Worm (Caenorhabditis elegans) whole organism, young adult: ENCODE results near the gene str-44.

Experiments used
- F49E8.2 ChIP-seq: sonication (generic microtip); optimal IDR thresholded peaks from 3 replicates; lab custom pipeline; 2017; ENCODE audit warnings: missing genetic modification characterization, mild to moderate bottlenecking, missing compliant biosample characterization, antibody characterized with exemption, moderate library complexity; ENCODE audit not compliant: insufficient read depth
- Y53F4B.3 ChIP-seq: fragments of 200-800 bp; sonication (Bioruptor generic); IDR thresholded peaks from 2 replicates; pipeline ENCODE4 v1.3.6; 2022; ENCODE audit warnings: missing genetic modification reagents, missing genetic modification characterization, missing compliant biosample characterization
- Y56A3A.18 ChIP-seq: fragments of 200-800 bp; sonication (Bioruptor generic); IDR thresholded peaks from 2 replicates; pipeline ENCODE4 v1.3.6; 2022; ENCODE audit warnings: missing genetic modification reagents, missing genetic modification characterization, missing compliant biosample characterization
- ama-1 ChIP-seq, 3 experiments: fragments of 150-350 bp in 1 of 3; sonication (generic microtip) in 2 of 3; optimal IDR thresholded peaks; 2 replicates each; lab custom pipeline; 2014 to 2018; ENCODE audit warnings: missing biosample characterization in 2 of 3, missing genetic modification characterization in 2 of 3, missing genetic modification reagents in 2 of 3
- attf-5 ChIP-seq: fragments of 200-800 bp; sonication (Bioruptor generic); optimal IDR thresholded peaks from 2 replicates; lab custom pipeline; 2018; ENCODE audit warnings: mild to moderate bottlenecking, missing genetic modification characterization, missing compliant biosample characterization
- bed-2 ChIP-seq: fragments of 200-800 bp; sonication (Bioruptor generic); IDR thresholded peaks from 2 replicates; pipeline ENCODE4 v1.3.6; 2022; ENCODE audit warnings: missing genetic modification reagents, missing genetic modification characterization, missing compliant biosample characterization
- cebp-2 ChIP-seq: fragments of 200-800 bp; sonication (Bioruptor generic); IDR thresholded peaks from 2 replicates; pipeline ENCODE4 v1.3.6; 2022; ENCODE audit warnings: missing genetic modification characterization, missing compliant biosample characterization
- ekl-4 ChIP-seq: fragments of 200-800 bp; sonication (Bioruptor generic); IDR thresholded peaks from 2 replicates; pipeline ENCODE4 v1.3.6; 2022; ENCODE audit warnings: missing genetic modification reagents, missing genetic modification characterization, missing compliant biosample characterization
- fkh-3 ChIP-seq: sonication (generic microtip); optimal IDR thresholded peaks from 2 replicates; lab custom pipeline; 2016; ENCODE audit warnings: mild to moderate bottlenecking, missing genetic modification characterization, missing compliant biosample characterization
- hlh-12 ChIP-seq: sonication (generic microtip); optimal IDR thresholded peaks from 2 replicates; lab custom pipeline; 2016; ENCODE audit warnings: missing genetic modification characterization, missing compliant biosample characterization
- let-607 ChIP-seq, 2 experiments: fragments of 200-800 bp in 1 of 2; sonication (Bioruptor generic) in 1 of 2; sonication (generic microtip) in 1 of 2; optimal IDR thresholded peaks; 2 replicates each; lab custom pipeline; 2016 to 2018; ENCODE audit warnings: mild to moderate bottlenecking in 2 of 2, missing compliant biosample characterization in 2 of 2, missing genetic modification characterization in 2 of 2, moderate library complexity in 2 of 2, missing genotype in 1 of 2
- lin-54 ChIP-seq: fragments of 200-800 bp; sonication (Bioruptor generic); optimal IDR thresholded peaks from 2 replicates; lab custom pipeline; 2018; ENCODE audit warnings: mild to moderate bottlenecking, missing genetic modification characterization, missing compliant biosample characterization
- lir-1 ChIP-seq: fragments of 200-800 bp; sonication (Bioruptor generic); conservative IDR thresholded peaks from 2 replicates; pipeline ENCODE4 v1.3.6; 2022; ENCODE audit warnings: missing genetic modification reagents, missing genetic modification characterization, missing compliant biosample characterization
- lsl-1 ChIP-seq: fragments of 200-800 bp; sonication (Bioruptor generic); optimal IDR thresholded peaks from 2 replicates; lab custom pipeline; 2018; ENCODE audit warnings: mild to moderate bottlenecking, missing genetic modification characterization, moderate library complexity, missing compliant biosample characterization
- lsy-27 ChIP-seq: sonication (generic microtip); optimal IDR thresholded peaks from 2 replicates; lab custom pipeline; 2017; ENCODE audit warnings: missing genetic modification characterization, mild to moderate bottlenecking, missing compliant biosample characterization, antibody characterized with exemption, missing genotype, borderline replicate concordance; ENCODE audit not compliant: insufficient read depth
- madf-6 ChIP-seq: fragments of 200-800 bp; sonication (Bioruptor generic); IDR thresholded peaks from 2 replicates; pipeline ENCODE4 v1.3.6; 2022; ENCODE audit warnings: missing genetic modification reagents, missing genetic modification characterization, missing compliant biosample characterization
- mcd-1 ChIP-seq: fragments of 200-800 bp; sonication (Bioruptor generic); IDR thresholded peaks from 2 replicates; pipeline ENCODE4 v1.3.6; 2022; ENCODE audit warnings: missing genetic modification reagents, missing genetic modification characterization, missing compliant biosample characterization
- nfyb-1 ChIP-seq: fragments of 200-800 bp; sonication (Bioruptor generic); IDR thresholded peaks from 2 replicates; pipeline ENCODE4 v1.3.6; 2022; ENCODE audit warnings: missing genetic modification reagents, missing genetic modification characterization, missing compliant biosample characterization
- nhr-27 ChIP-seq: fragments of 200-800 bp; sonication (Bioruptor generic); optimal IDR thresholded peaks from 2 replicates; lab custom pipeline; 2018; ENCODE audit warnings: mild to moderate bottlenecking, missing genetic modification characterization, moderate library complexity, missing compliant biosample characterization
- nhr-80 ChIP-seq: sonication (generic microtip); optimal IDR thresholded peaks from 2 replicates; lab custom pipeline; 2016; ENCODE audit warnings: missing genetic modification characterization, missing compliant biosample characterization
- nhr-90 ChIP-seq: sonication (generic microtip); optimal IDR thresholded peaks from 2 replicates; lab custom pipeline; 2016; ENCODE audit warnings: missing genotype, mild to moderate bottlenecking, missing genetic modification characterization, missing compliant biosample characterization
- snpc-1.1 ChIP-seq: sonication (generic microtip); optimal IDR thresholded peaks from 2 replicates; lab custom pipeline; 2017; ENCODE audit warnings: missing genetic modification characterization, mild to moderate bottlenecking, missing compliant biosample characterization, antibody characterized with exemption, moderate library complexity, missing genotype, missing genetic modification reagents; ENCODE audit not compliant: insufficient read depth
- snpc-4 ChIP-seq, 5 experiments: fragments of 150-350 bp in 1 of 5; sonication (generic microtip) in 4 of 5; optimal IDR thresholded peaks; 2 replicates each; lab custom pipeline; 2014 to 2018; ENCODE audit warnings: missing genetic modification characterization in 5 of 5, missing biosample characterization in 3 of 5, antibody characterized with exemption in 2 of 5, mild to moderate bottlenecking in 2 of 5, missing compliant biosample characterization in 2 of 5, missing genotype in 2 of 5, moderate library complexity in 2 of 5, missing genetic modification reagents in 1 of 5
- unc-130 ChIP-seq: sonication (generic microtip); optimal IDR thresholded peaks from 2 replicates; lab custom pipeline; 2016; ENCODE audit warnings: missing genetic modification reagents, missing genetic modification characterization, missing compliant biosample characterization
- unc-62 ChIP-seq: fragments of 150-350 bp; optimal IDR thresholded peaks from 2 replicates; lab custom pipeline; 2014; ENCODE audit warnings: missing biosample characterization, missing genetic modification reagents, missing genetic modification characterization
- zim-3 ChIP-seq: sonication (generic microtip); optimal IDR thresholded peaks from 2 replicates; lab custom pipeline; 2017; ENCODE audit warnings: mild to moderate bottlenecking, missing genetic modification characterization, moderate library complexity, missing compliant biosample characterization

Gene str-44

ce11 chrIV:7176887-7177286, at the start of gene str-44:
str-44 (plus strand) TSS chrIV:7177187.
- no peak for TF ChIP-seq lsl-1 (GFP tag; lab: Kevin White, UChicago)
- TF ChIP-seq hlh-12 (tag; lab: Kevin White, UChicago), result no peak
- no peak for TF ChIP-seq Y53F4B.3 (GFP tag; lab: Robert Waterston, UW)
- TF ChIP-seq madf-6, result no peak
- TF ChIP-seq, all 124 proteins: peak for 0

DNA sequence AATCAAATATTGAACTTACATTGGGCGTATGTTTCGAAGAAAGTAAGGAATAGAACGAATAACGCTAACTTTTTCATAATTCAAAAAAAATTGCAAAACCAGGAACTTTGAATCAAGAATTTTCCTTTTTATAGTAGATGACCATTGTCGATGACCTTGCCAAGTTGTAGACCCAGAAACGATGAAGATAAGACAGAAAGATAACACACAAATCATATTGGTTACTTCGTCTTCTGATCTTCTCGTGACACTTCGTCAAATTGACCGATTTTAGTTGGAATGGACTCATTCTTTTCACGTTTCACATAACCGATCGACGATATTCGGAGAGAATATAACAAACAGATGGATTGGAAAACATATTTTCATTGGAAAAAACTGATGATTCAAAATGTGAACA, 45.2 kb upstream of the str-44 start, which contains the start of gene grsp-3:
TSS of gene grsp-3 (minus strand) at position 149 of the 400 bp plus-strand sequence.
- no peak for TF ChIP-seq fkh-3 (tag; lab: Kevin White, UChicago)
- no peak for TF ChIP-seq snpc-1.1 (tag; lab: Kevin White, UChicago)
- no peak for TF ChIP-seq ama-1 (optimal IDR thresholded peaks at IDR 0.05; lab: Kevin White, UChicago)
- TF ChIP-seq ama-1 (GFP tag; optimal IDR thresholded peaks at IDR 0.05; lab: Kevin White, UChicago), result peak in 1 of 2 experiments; percentile 20
- no peak for TF ChIP-seq attf-5 (GFP tag; lab: Kevin White, UChicago)
- no peak for TF ChIP-seq bed-2 (GFP tag; lab: Robert Waterston, UW)

DNA sequence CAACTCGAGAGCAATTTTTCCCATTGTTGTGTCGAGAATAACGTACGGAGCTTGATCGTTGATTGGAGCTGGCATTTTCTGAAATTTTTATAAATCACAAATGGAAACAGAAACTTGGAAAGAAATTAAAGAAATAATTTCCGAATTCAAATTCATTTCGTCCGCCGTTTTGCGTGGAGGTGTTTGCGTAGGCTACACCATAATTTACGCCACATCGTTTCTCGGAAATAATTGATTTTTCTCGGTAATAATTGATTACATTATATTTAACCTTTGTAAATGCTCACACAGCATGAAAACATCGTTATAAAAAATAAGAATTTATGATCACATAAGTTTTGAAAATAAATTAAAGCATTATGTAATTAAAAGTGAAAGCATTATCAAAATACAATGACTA, 43.8 kb upstream of the str-44 start, which contains the start of gene cyn-12:
TSS of gene cyn-12 (minus strand) at position 78 of the 400 bp plus-strand sequence.
- TF ChIP-seq lir-1 (GFP tag; lab: Robert Waterston, UW) (no peak), snpc-4 (GFP tag; optimal IDR thresholded peaks at IDR 0.05; lab: Kevin White, UChicago) (no peak), snpc-4 (tag; optimal IDR thresholded peaks at IDR 0.05; lab: Kevin White, UChicago) (peak in 1 of 4 experiments; percentile 3), lin-54 (GFP tag; lab: Kevin White, UChicago) (peak; percentile 23), F49E8.2 (tag; lab: Kevin White, UChicago) (no peak), attf-5 (GFP tag; lab: Kevin White, UChicago) (peak; percentile 16), ekl-4 (GFP tag; lab: Robert Waterston, UW) (no peak), nhr-27 (no peak)

ce11 chrIV:7133983-7134382, 43.0 kb upstream of the str-44 start, which contains the start of gene mutd-1:
mutd-1 (minus strand) TSS chrIV:7134083.
- TF ChIP-seq mcd-1 (GFP tag; lab: Robert Waterston, UW) (no peak), let-607 (tag; optimal IDR thresholded peaks at IDR 0.05; lab: Kevin White, UChicago) (no peak), unc-62 (no peak), lsy-27 (no peak), nfyb-1 (GFP tag; lab: Robert Waterston, UW) (0 out of 2 replicates have a peak, but pooled peaks have one; percentile 15), zim-3 (tag; lab: Kevin White, UChicago) (no peak), nhr-90 (tag; lab: Kevin White, UChicago) (no peak), cebp-2 (GFP tag; lab: Robert Waterston, UW) (no peak)

ce11 chrIV:7139143-7139542, 37.8 kb upstream of the str-44 start:
- no peak for TF ChIP-seq snpc-1.1 (tag; lab: Kevin White, UChicago)
- no peak for TF ChIP-seq nhr-80 (tag; lab: Kevin White, UChicago)
- TF ChIP-seq let-607 (tag; optimal IDR thresholded peaks at IDR 0.05; lab: Kevin White, UChicago), result no peak
- no peak for TF ChIP-seq unc-130 (GFP tag; lab: Kevin White, UChicago)
- TF ChIP-seq snpc-4 (GFP tag; optimal IDR thresholded peaks at IDR 0.05; lab: Kevin White, UChicago), result no peak
- no peak for TF ChIP-seq snpc-4 (tag; optimal IDR thresholded peaks at IDR 0.05; lab: Kevin White, UChicago)
- TF ChIP-seq bed-2 (GFP tag; lab: Robert Waterston, UW), result no peak
- TF ChIP-seq Y56A3A.18 (GFP tag; lab: Robert Waterston, UW), result no peak
